Fruit fly (Drosophila melanogaster) whole organism, embryonic: ENCODE results near the gene Jhbp2.

Experiments
- ATbp ChIP-seq: fragments of 200-800 bp; sonication (Bioruptor generic); optimal IDR thresholded peaks from 2 replicates; lab custom pipeline; 2017; ENCODE audit warnings: missing biosample characterization, mild to moderate bottlenecking, missing genetic modification characterization, missing genetic modification reagents
- Atf-2 ChIP-seq: fragments of 200-800 bp; sonication (Bioruptor generic); optimal IDR thresholded peaks from 2 replicates; lab custom pipeline; 2016; ENCODE audit warnings: missing biosample characterization, missing genetic modification characterization
- CG10431 ChIP-seq: fragments of 200-800 bp; sonication (Bioruptor generic); optimal IDR thresholded peaks from 3 replicates; lab custom pipeline; 2018; ENCODE audit warnings: missing biosample characterization, mild to moderate bottlenecking, missing genetic modification characterization
- CG10979 ChIP-seq: fragments of 200-800 bp; sonication (Bioruptor generic); optimal IDR thresholded peaks from 2 replicates; lab custom pipeline; 2018; ENCODE audit warnings: missing biosample characterization, mild to moderate bottlenecking, missing genetic modification characterization, moderate library complexity
- CG11247 ChIP-seq: fragments of 200-800 bp; sonication (Bioruptor generic); IDR thresholded peaks from 2 replicates; pipeline ENCODE4 v1.3.6; 2022; ENCODE audit warnings: missing biosample characterization, missing genetic modification characterization
- CG1233 ChIP-seq: fragments of 200-800 bp; sonication (Bioruptor generic); optimal IDR thresholded peaks from 4 replicates; lab custom pipeline; 2018; ENCODE audit warnings: missing biosample characterization, mild to moderate bottlenecking, missing genetic modification characterization
- CG12769 ChIP-seq: fragments of 200-800 bp; sonication (Bioruptor generic); optimal IDR thresholded peaks from 2 replicates; lab custom pipeline; 2019; ENCODE audit warnings: missing biosample characterization, mild to moderate bottlenecking, missing genetic modification characterization, moderate library complexity
- CG17568 ChIP-seq: fragments of 200-800 bp; sonication (Bioruptor generic); optimal IDR thresholded peaks from 2 replicates; lab custom pipeline; 2018; ENCODE audit warnings: missing biosample characterization, mild to moderate bottlenecking, missing genetic modification characterization, moderate library complexity
- CG17802 ChIP-seq: fragments of 200-800 bp; sonication (Bioruptor generic); optimal IDR thresholded peaks from 2 replicates; lab custom pipeline; 2018; ENCODE audit warnings: missing biosample characterization, mild to moderate bottlenecking, missing genetic modification characterization, moderate library complexity
- CG17912 ChIP-seq: fragments of 200-800 bp; sonication (Bioruptor generic); optimal IDR thresholded peaks from 2 replicates; lab custom pipeline; 2018; ENCODE audit warnings: missing biosample characterization, mild to moderate bottlenecking, missing genetic modification characterization
- CG18619 ChIP-seq: fragments of 200-800 bp; sonication (Bioruptor generic); optimal IDR thresholded peaks from 3 replicates; lab custom pipeline; 2017; ENCODE audit warnings: missing biosample characterization, mild to moderate bottlenecking, missing genetic modification characterization
- CG4360 ChIP-seq: fragments of 200-800 bp; sonication (Bioruptor generic); IDR thresholded peaks from 2 replicates; pipeline ENCODE4 v1.3.6; 2022; ENCODE audit warnings: missing biosample characterization, missing genetic modification characterization
- CG4617 ChIP-seq: fragments of 200-800 bp; sonication (Bioruptor generic); optimal IDR thresholded peaks from 3 replicates; lab custom pipeline; 2016; ENCODE audit warnings: missing biosample characterization, missing genetic modification characterization, borderline replicate concordance
- CG5953 ChIP-seq: fragments of 200-800 bp; sonication (Bioruptor generic); IDR thresholded peaks from 2 replicates; pipeline ENCODE4 v1.3.6; 2022; ENCODE audit warnings: missing biosample characterization, missing genetic modification characterization
- CG6854 ChIP-seq: fragments of 200-800 bp; sonication (Bioruptor generic); optimal IDR thresholded peaks from 3 replicates; lab custom pipeline; 2017; ENCODE audit warnings: missing biosample characterization, mild to moderate bottlenecking, missing genetic modification characterization
- CG7745 ChIP-seq: fragments of 200-800 bp; sonication (Bioruptor generic); optimal IDR thresholded peaks from 2 replicates; lab custom pipeline; 2018; ENCODE audit warnings: missing biosample characterization, mild to moderate bottlenecking, missing genetic modification characterization, moderate library complexity
- CG7963 ChIP-seq: fragments of 200-800 bp; sonication (Bioruptor generic); IDR thresholded peaks from 3 replicates; pipeline ENCODE4 v1.3.6; 2022; ENCODE audit warnings: missing biosample characterization, missing genetic modification characterization; ENCODE audit not compliant: partially characterized antibody
- CG8765 ChIP-seq: fragments of 200-800 bp; sonication (Bioruptor generic); IDR thresholded peaks from 2 replicates; pipeline ENCODE4 v1.3.6; 2022; ENCODE audit warnings: missing biosample characterization, missing genetic modification characterization
- CG9609 ChIP-seq: fragments of 200-800 bp; sonication (Bioruptor generic); optimal IDR thresholded peaks from 3 replicates; lab custom pipeline; 2016; ENCODE audit warnings: missing biosample characterization, missing genetic modification characterization
- Doc3 ChIP-seq: fragments of 200-800 bp; sonication (Bioruptor generic); IDR thresholded peaks from 3 replicates; pipeline ENCODE4 v1.3.6; 2022; ENCODE audit warnings: missing biosample characterization, missing genetic modification characterization; ENCODE audit not compliant: partially characterized antibody
- E2f2 ChIP-seq: fragments of 200-800 bp; sonication (Bioruptor generic); IDR thresholded peaks from 2 replicates; pipeline ENCODE4 v1.3.6; 2022; ENCODE audit warnings: missing biosample characterization, missing genetic modification characterization
- Ets97D ChIP-seq: fragments of 200-800 bp; sonication (Bioruptor generic); optimal IDR thresholded peaks from 3 replicates; lab custom pipeline; 2016; ENCODE audit warnings: missing biosample characterization, missing genetic modification characterization
- HLHmδ ChIP-seq: fragments of 200-800 bp; sonication (Bioruptor generic); optimal IDR thresholded peaks from 2 replicates; lab custom pipeline; 2018; ENCODE audit warnings: missing biosample characterization, mild to moderate bottlenecking, missing genetic modification characterization, moderate library complexity
- HmgD ChIP-seq: fragments of 200-800 bp; sonication (Bioruptor generic); optimal IDR thresholded peaks from 3 replicates; lab custom pipeline; 2016; ENCODE audit warnings: missing biosample characterization, missing genetic modification characterization
- Hr78 ChIP-seq, 2 experiments: fragments of 200-800 bp in 1 of 2; fragments of >200 bp in 1 of 2; sonication (Bioruptor generic) in 1 of 2; optimal IDR thresholded peaks; 2 replicates each; lab custom pipeline; 2017 to 2019; ENCODE audit warnings: missing biosample characterization in 2 of 2, missing genetic modification characterization in 2 of 2, mild to moderate bottlenecking in 1 of 2, moderate library complexity in 1 of 2
- Mes4 ChIP-seq: fragments of 200-800 bp; sonication (Bioruptor generic); optimal IDR thresholded peaks from 2 replicates; lab custom pipeline; 2016; ENCODE audit warnings: missing biosample characterization, missing genetic modification characterization
- NC2α ChIP-seq: fragments of 200-800 bp; sonication (Bioruptor generic); optimal IDR thresholded peaks from 2 replicates; lab custom pipeline; 2016; ENCODE audit warnings: missing biosample characterization, missing genetic modification characterization
- Oli ChIP-seq: fragments of 200-800 bp; sonication (Bioruptor generic); optimal IDR thresholded peaks from 2 replicates; lab custom pipeline; 2018; ENCODE audit warnings: missing biosample characterization, mild to moderate bottlenecking, missing genetic modification characterization, moderate library complexity
- Opbp ChIP-seq: fragments of 200-800 bp; sonication (Bioruptor generic); IDR thresholded peaks from 3 replicates; pipeline ENCODE4 v1.3.6; 2022; ENCODE audit warnings: missing biosample characterization, missing genetic modification characterization; ENCODE audit not compliant: partially characterized antibody
- Poxn ChIP-seq: fragments of 200-800 bp; sonication (Bioruptor generic); IDR thresholded peaks from 2 replicates; pipeline ENCODE4 v1.3.6; 2022; ENCODE audit warnings: missing biosample characterization, missing genetic modification characterization
- ac ChIP-seq: fragments of 200-800 bp; sonication (Bioruptor generic); optimal IDR thresholded peaks from 3 replicates; lab custom pipeline; 2017; ENCODE audit warnings: missing biosample characterization, mild to moderate bottlenecking, missing genetic modification characterization
- al ChIP-seq: fragments of 200-800 bp; sonication (Bioruptor generic); IDR thresholded peaks from 2 replicates; pipeline ENCODE4 v1.3.6; 2022; ENCODE audit warnings: missing biosample characterization, missing genetic modification characterization
- ash1 ChIP-seq: fragments of 200-800 bp; sonication (Bioruptor generic); optimal IDR thresholded peaks from 2 replicates; lab custom pipeline; 2018; ENCODE audit warnings: missing biosample characterization, mild to moderate bottlenecking, missing genetic modification characterization
- bbx ChIP-seq: fragments of 200-800 bp; sonication (Bioruptor generic); IDR thresholded peaks from 2 replicates; pipeline ENCODE4 v1.3.6; 2022; ENCODE audit warnings: missing biosample characterization, missing genetic modification characterization; ENCODE audit not compliant: partially characterized antibody
- br ChIP-seq: fragments of >200 bp; optimal IDR thresholded peaks from 2 replicates; lab custom pipeline; 2017
- corto ChIP-seq: fragments of 200-800 bp; sonication (Bioruptor generic); optimal IDR thresholded peaks from 2 replicates; lab custom pipeline; 2016; ENCODE audit warnings: missing biosample characterization, mild to moderate bottlenecking, missing genetic modification characterization, moderate library complexity
- danr ChIP-seq: fragments of 200-800 bp; sonication (Bioruptor generic); IDR thresholded peaks from 2 replicates; pipeline ENCODE4 v1.3.6; 2022; ENCODE audit warnings: missing biosample characterization, missing genetic modification characterization
- dm ChIP-seq: fragments of 200-800 bp; sonication (Bioruptor generic); optimal IDR thresholded peaks from 3 replicates; lab custom pipeline; 2016; ENCODE audit warnings: missing biosample characterization, missing genetic modification characterization
- dysf ChIP-seq: fragments of 200-800 bp; sonication (Bioruptor generic); IDR thresholded peaks from 3 replicates; pipeline ENCODE4 v1.3.6; 2022; ENCODE audit warnings: missing biosample characterization, missing genetic modification characterization
- emc ChIP-seq: fragments of 200-800 bp; sonication (Bioruptor generic); optimal IDR thresholded peaks from 2 replicates; lab custom pipeline; 2016; ENCODE audit warnings: missing biosample characterization, missing genetic modification characterization
- fd3F ChIP-seq: fragments of 200-800 bp; sonication (Bioruptor generic); optimal IDR thresholded peaks from 2 replicates; lab custom pipeline; 2018; ENCODE audit warnings: missing biosample characterization, mild to moderate bottlenecking, missing genetic modification characterization, moderate library complexity
- fd64A ChIP-seq: fragments of 200-800 bp; sonication (Bioruptor generic); optimal IDR thresholded peaks from 3 replicates; lab custom pipeline; 2018; ENCODE audit warnings: missing biosample characterization, mild to moderate bottlenecking, missing genetic modification characterization
- fu2 ChIP-seq: fragments of 200-800 bp; sonication (Bioruptor generic); optimal IDR thresholded peaks from 2 replicates; lab custom pipeline; 2016; ENCODE audit warnings: missing biosample characterization, missing genetic modification characterization
- gro ChIP-seq: fragments of 200-800 bp; sonication (Bioruptor generic); optimal IDR thresholded peaks from 2 replicates; lab custom pipeline; 2016; ENCODE audit warnings: missing biosample characterization, missing genetic modification characterization
- gsb ChIP-seq: fragments of 200-800 bp; sonication (Bioruptor generic); IDR thresholded peaks from 2 replicates; pipeline ENCODE4 v1.3.6; 2022; ENCODE audit warnings: missing biosample characterization, missing genetic modification characterization
- h ChIP-seq: fragments of >200 bp; optimal IDR thresholded peaks from 2 replicates; lab custom pipeline; 2017
- mam ChIP-seq: fragments of 200-800 bp; sonication (Bioruptor generic); optimal IDR thresholded peaks from 3 replicates; lab custom pipeline; 2016; ENCODE audit warnings: missing biosample characterization, missing genetic modification characterization
- sd ChIP-seq: fragments of 200-800 bp; sonication (Bioruptor generic); optimal IDR thresholded peaks from 3 replicates; lab custom pipeline; 2018; ENCODE audit warnings: missing biosample characterization, mild to moderate bottlenecking, missing genetic modification characterization, moderate library complexity
- slou ChIP-seq: fragments of 200-800 bp; sonication (Bioruptor generic); optimal IDR thresholded peaks from 3 replicates; lab custom pipeline; 2016; ENCODE audit warnings: missing biosample characterization, missing genetic modification characterization
- vvl ChIP-seq: fragments of 200-800 bp; sonication (Bioruptor generic); IDR thresholded peaks from 2 replicates; pipeline ENCODE4 v1.3.6; 2022; ENCODE audit warnings: missing biosample characterization, missing genetic modification characterization
- wek ChIP-seq: fragments of 200-800 bp; sonication (Bioruptor generic); optimal IDR thresholded peaks from 3 replicates; lab custom pipeline; 2018; ENCODE audit warnings: missing biosample characterization, mild to moderate bottlenecking, missing genetic modification characterization, moderate library complexity

Jhbp2 gene

dm6 chr3R:4992227-4992737 lies 31.1 kb upstream of the Jhbp2 start (continued):
- TF ChIP-seq Opbp (GFP tag; lab: Robert Waterston, UW) (no peak), HLHmδ (GFP tag; lab: Kevin White, UChicago) (peak; percentile 71), HmgD (GFP tag; lab: Kevin White, UChicago) (no peak), CG7963 (GFP tag; lab: Robert Waterston, UW) (no peak), danr (GFP tag; lab: Robert Waterston, UW) (no peak), fd3F (GFP tag; lab: Kevin White, UChicago) (no peak), CG10431 (no peak), corto (no peak), ATbp (GFP tag; lab: Kevin White, UChicago) (peak; percentile 66), gsb (GFP tag; lab: Robert Waterston, UW) (no peak), CG12769 (tag; lab: Kevin White, UChicago) (peak; percentile 52), CG18619 (GFP tag; lab: Kevin White, UChicago) (no peak), CG1233 (GFP tag; lab: Kevin White, UChicago) (peak; percentile 63), CG10979 (tag; lab: Kevin White, UChicago) (peak; percentile 48), br (lab: Kevin White, UChicago) (no peak), dm (peak; percentile 20), Doc3 (no peak), dysf (peak; percentile 40; the same call in 1 of the 3 replicates), CG9609 (no peak), fu2 (GFP tag; lab: Kevin White, UChicago) (no peak), NC2α (GFP tag; lab: Kevin White, UChicago) (no peak), bbx (no peak), CG17802 (tag; lab: Kevin White, UChicago) (no peak), CG4360 (GFP tag; lab: Robert Waterston, UW) (no peak), emc (GFP tag; lab: Kevin White, UChicago) (no peak), mam (GFP tag; lab: Kevin White, UChicago) (no peak), CG7745 (tag; lab: Kevin White, UChicago) (peak; percentile 81), CG17568 (GFP tag; lab: Kevin White, UChicago) (peak; percentile 33), ac (peak; percentile 59), E2f2 (GFP tag; lab: Robert Waterston, UW) (peak; percentile 32; the same call in 1 of the 2 replicates), CG4617 (no peak), Oli (tag; lab: Kevin White, UChicago) (no peak), CG5953 (no peak), CG6854 (GFP tag; lab: Kevin White, UChicago) (no peak), CG17912 (GFP tag; lab: Kevin White, UChicago) (peak; percentile 66), h (lab: Kevin White, UChicago) (no peak), vvl (GFP tag; lab: Robert Waterston, UW) (peak; percentile 73), Hr78 (GFP tag; optimal IDR thresholded peaks at IDR 0.05; lab: Kevin White, UChicago) (peak in 1 of 2 experiments; percentile 95), Poxn (GFP tag; lab: Robert Waterston, UW) (no peak), slou (GFP tag; lab: Kevin White, UChicago) (no peak), gro (GFP tag; lab: Kevin White, UChicago) (no peak), ash1 (GFP tag; lab: Kevin White, UChicago) (peak; percentile 41), sd (tag; lab: Kevin White, UChicago) (peak; percentile 90), CG11247 (no peak), Atf-2 (GFP tag; lab: Kevin White, UChicago) (no peak), wek (peak; percentile 61), fd64A (GFP tag; lab: Kevin White, UChicago) (peak; percentile 87), Mes4 (GFP tag; lab: Kevin White, UChicago) (peak; percentile 40), CG8765 (GFP tag; lab: Robert Waterston, UW) (no peak), al (GFP tag; lab: Robert Waterston, UW) (no peak), Ets97D (GFP tag; lab: Kevin White, UChicago) (no peak)
